Fruit fly (Drosophila melanogaster) whole organism, adult: Measurements from ENCODE around the gene cyc.

Source experiments
- CG11617 ChIP-seq: fragments of 200-800 bp; sonication (Bioruptor generic); optimal IDR thresholded peaks from 2 replicates; lab custom pipeline; 2017; ENCODE audit warnings: mild to moderate bottlenecking, missing biosample characterization, missing genetic modification reagents, missing genetic modification characterization
- CG12768 ChIP-seq: fragments of 200-800 bp; sonication (Bioruptor generic); optimal IDR thresholded peaks from 2 replicates; lab custom pipeline; 2017; ENCODE audit warnings: missing biosample characterization, missing genetic modification characterization, mild to moderate bottlenecking, moderate library complexity, missing genetic modification reagents
- CG14711 ChIP-seq: fragments of 200-800 bp; sonication (Bioruptor generic); optimal IDR thresholded peaks from 2 replicates; lab custom pipeline; 2018; ENCODE audit warnings: missing biosample characterization, mild to moderate bottlenecking, missing genetic modification characterization, moderate library complexity
- CG1620 ChIP-seq: fragments of 200-800 bp; sonication (Bioruptor generic); optimal IDR thresholded peaks from 2 replicates; lab custom pipeline; 2016; ENCODE audit warnings: missing biosample characterization, missing genetic modification characterization
- CG33017 ChIP-seq: fragments of 200-800 bp; sonication (Bioruptor generic); optimal IDR thresholded peaks from 2 replicates; lab custom pipeline; 2018; ENCODE audit warnings: missing biosample characterization, mild to moderate bottlenecking, missing genetic modification characterization, moderate library complexity
- CG5204 ChIP-seq: fragments of 200-800 bp; sonication (Bioruptor generic); optimal IDR thresholded peaks from 2 replicates; lab custom pipeline; 2016; ENCODE audit warnings: missing biosample characterization, missing genetic modification characterization
- CG7045 ChIP-seq: fragments of 200-800 bp; sonication (Bioruptor generic); optimal IDR thresholded peaks from 2 replicates; lab custom pipeline; 2017; ENCODE audit warnings: missing biosample characterization, mild to moderate bottlenecking, missing genetic modification characterization
- CG7101 ChIP-seq: fragments of 200-800 bp; sonication (Bioruptor generic); optimal IDR thresholded peaks from 2 replicates; lab custom pipeline; 2018; ENCODE audit warnings: missing biosample characterization, mild to moderate bottlenecking, missing genetic modification characterization, moderate library complexity
- Clk ChIP-seq: fragments of 200-800 bp; sonication (Bioruptor generic); optimal IDR thresholded peaks from 2 replicates; lab custom pipeline; 2017; ENCODE audit warnings: missing biosample characterization, missing genetic modification characterization
- Crg-1 ChIP-seq: fragments of 200-800 bp; sonication (Bioruptor generic); optimal IDR thresholded peaks from 2 replicates; lab custom pipeline; 2016; ENCODE audit warnings: missing biosample characterization, missing genetic modification characterization
- Hr96 ChIP-seq: fragments of 200-800 bp; sonication (Bioruptor generic); optimal IDR thresholded peaks from 2 replicates; lab custom pipeline; 2016; ENCODE audit warnings: missing biosample characterization, missing genetic modification characterization
- Mnt ChIP-seq: fragments of 200-800 bp; sonication (Bioruptor generic); optimal IDR thresholded peaks from 2 replicates; lab custom pipeline; 2016; ENCODE audit warnings: missing biosample characterization, mild to moderate bottlenecking, missing genetic modification characterization
- bab1 ChIP-seq: fragments of 200-800 bp; sonication (Bioruptor generic); optimal IDR thresholded peaks from 3 replicates; lab custom pipeline; 2019; ENCODE audit warnings: missing biosample characterization, mild to moderate bottlenecking, missing genetic modification characterization, moderate library complexity
- cic ChIP-seq: fragments of 200-800 bp; sonication (Bioruptor generic); optimal IDR thresholded peaks from 2 replicates; lab custom pipeline; 2017; ENCODE audit warnings: missing biosample characterization, mild to moderate bottlenecking, missing genetic modification characterization, moderate library complexity
- cnc ChIP-seq, 2 experiments: fragments of >200 bp; optimal IDR thresholded peaks; 2 replicates each; lab custom pipeline; 2017
- kay ChIP-seq: fragments of 200-800 bp; sonication (Bioruptor generic); peaks from one replicate; lab custom pipeline; 2016; ENCODE audit warnings: missing biosample characterization, missing genetic modification characterization, borderline replicate concordance
- ovo ChIP-seq: fragments of 200-800 bp; sonication (Bioruptor generic); optimal IDR thresholded peaks from 2 replicates; lab custom pipeline; 2016; ENCODE audit warnings: missing biosample characterization, missing genetic modification characterization
- pad ChIP-seq: fragments of 200-800 bp; sonication (Bioruptor generic); optimal IDR thresholded peaks from 3 replicates; lab custom pipeline; 2017; ENCODE audit warnings: missing biosample characterization, missing genetic modification characterization, mild to moderate bottlenecking, moderate library complexity, missing genetic modification reagents
- tj ChIP-seq: fragments of 200-800 bp; sonication (Bioruptor generic); optimal IDR thresholded peaks from 3 replicates; lab custom pipeline; 2017; ENCODE audit warnings: missing biosample characterization, mild to moderate bottlenecking, missing genetic modification characterization, moderate library complexity
- toe ChIP-seq: fragments of 200-800 bp; sonication (Bioruptor generic); optimal IDR thresholded peaks from 2 replicates; lab custom pipeline; 2016; ENCODE audit warnings: missing biosample characterization, missing genetic modification characterization

Gene cyc

dm6 chr3L:19787632-19788031 is 28.1 kb downstream of the cyc start:
- TF ChIP-seq CG12768 (GFP tag; lab: Kevin White, UChicago) (peak; percentile 30), tj (GFP tag; lab: Kevin White, UChicago) (peak; percentile 5), cic (GFP tag; lab: Kevin White, UChicago) (peak; percentile 51), CG5204 (GFP tag; lab: Kevin White, UChicago) (no peak)

dm6 chr3L:19778530-19778929 is 37.2 kb downstream of the cyc start:
- TF ChIP-seq tj (GFP tag; lab: Kevin White, UChicago) (no peak), Clk (GFP tag; lab: Kevin White, UChicago) (no peak), CG14711 (tag; lab: Kevin White, UChicago) (no peak), toe (GFP tag; lab: Kevin White, UChicago) (no peak), CG11617 (GFP tag; lab: Kevin White, UChicago) (no peak), CG12768 (GFP tag; lab: Kevin White, UChicago) (no peak), cic (GFP tag; lab: Kevin White, UChicago) (no peak), bab1 (GFP tag; lab: Kevin White, UChicago) (no peak), CG1620 (GFP tag; lab: Kevin White, UChicago) (no peak), cnc (optimal IDR thresholded peaks at IDR 0.05; lab: Kevin White, UChicago) (no peak), ovo (GFP tag; lab: Kevin White, UChicago) (no peak), Hr96 (GFP tag; lab: Kevin White, UChicago) (no peak), CG33017 (tag; lab: Kevin White, UChicago) (no peak), CG7045 (no peak), CG7101 (tag; lab: Kevin White, UChicago) (no peak), CG5204 (GFP tag; lab: Kevin White, UChicago) (no peak), Mnt (no peak), kay (no peak), pad (no peak)

dm6 chr3L:19777279-19777960 is 38.3 kb downstream of the cyc start:
- no peak for TF ChIP-seq toe (GFP tag; lab: Kevin White, UChicago)
- TF ChIP-seq cnc (optimal IDR thresholded peaks at IDR 0.05; lab: Kevin White, UChicago), result no peak
- no peak for TF ChIP-seq tj (GFP tag; lab: Kevin White, UChicago)
- no peak for TF ChIP-seq CG33017 (tag; lab: Kevin White, UChicago)
- peak; percentile 58 for TF ChIP-seq cic (GFP tag; lab: Kevin White, UChicago)
- TF ChIP-seq Clk (GFP tag; lab: Kevin White, UChicago), result no peak
- TF ChIP-seq Crg-1 (GFP tag; lab: Kevin White, UChicago), result no peak
- TF ChIP-seq CG14711 (tag; lab: Kevin White, UChicago), result no peak
